Fruit fly (Drosophila melanogaster) whole organism, prepupa: Measurements from ENCODE around the gene CG7252.

Experiments
- CG3032 ChIP-seq: fragments of 200-800 bp; optimal IDR thresholded peaks from 2 replicates; lab custom pipeline; 2019; ENCODE audit warnings: missing biosample characterization, mild to moderate bottlenecking, missing genetic modification characterization, moderate library complexity
- CG32006 ChIP-seq: fragments of 200-800 bp; sonication (Bioruptor generic); optimal IDR thresholded peaks from 3 replicates; lab custom pipeline; 2017; ENCODE audit warnings: missing biosample characterization, mild to moderate bottlenecking, missing genetic modification characterization
- CG6276 ChIP-seq: fragments of 200-800 bp; sonication (Bioruptor generic); optimal IDR thresholded peaks from 2 replicates; lab custom pipeline; 2017; ENCODE audit warnings: missing biosample characterization, mild to moderate bottlenecking, missing genetic modification characterization
- CG9139 ChIP-seq: fragments of 200-800 bp; sonication (Bioruptor generic); optimal IDR thresholded peaks from 3 replicates; lab custom pipeline; 2017; ENCODE audit warnings: missing biosample characterization, mild to moderate bottlenecking, missing genetic modification characterization
- Ets21C ChIP-seq: fragments of 200-800 bp; sonication (Bioruptor generic); optimal IDR thresholded peaks from 3 replicates; lab custom pipeline; 2016; ENCODE audit warnings: missing biosample characterization, missing genetic modification characterization
- Gug ChIP-seq: fragments of 200-800 bp; sonication (Bioruptor generic); IDR thresholded peaks from 2 replicates; pipeline ENCODE4 v1.3.6; 2022; ENCODE audit warnings: missing biosample characterization, missing genetic modification characterization
- Met ChIP-seq: fragments of 200-800 bp; sonication (Bioruptor generic); optimal IDR thresholded peaks from 3 replicates; lab custom pipeline; 2016; ENCODE audit warnings: missing biosample characterization, missing genetic modification characterization
- dsx ChIP-seq: fragments of 200-800 bp; optimal IDR thresholded peaks from 3 replicates; lab custom pipeline; 2019; ENCODE audit warnings: missing biosample characterization, mild to moderate bottlenecking, missing genetic modification characterization, moderate library complexity; ENCODE audit not compliant: poor library complexity, severe bottlenecking
- lz ChIP-seq: fragments of 200-800 bp; sonication (Bioruptor generic); optimal IDR thresholded peaks from 3 replicates; lab custom pipeline; 2016; ENCODE audit warnings: missing biosample characterization, missing genetic modification characterization

dm6 chr3L:11925382-11925781 is 22.1 kb upstream of the CG7252 start:
- TF ChIP-seq CG6276 (GFP tag; lab: Kevin White, UChicago) (no peak), Gug (GFP tag; lab: Robert Waterston, UW) (no peak), CG3032 (tag; lab: Kevin White, UChicago) (no peak), CG32006 (GFP tag; lab: Kevin White, UChicago) (no peak), Met (GFP tag; lab: Kevin White, UChicago) (no peak), dsx (GFP tag; lab: Kevin White, UChicago) (no peak), Ets21C (GFP tag; lab: Kevin White, UChicago) (no peak), CG9139 (GFP tag; lab: Kevin White, UChicago) (no peak), lz (GFP tag; lab: Kevin White, UChicago) (no peak)
